Worm (Caenorhabditis elegans) whole organism, L2 larva: ENCODE data around the gene F43B10.1.

ENCODE experiments used
- ZK546.5 ChIP-seq: sonication (generic microtip); optimal IDR thresholded peaks from 2 replicates; lab custom pipeline; 2017; ENCODE audit warnings: missing biosample characterization, missing genetic modification characterization
- ceh-16 ChIP-seq: fragments of 150-350 bp; optimal IDR thresholded peaks from 2 replicates; lab custom pipeline; 2014; ENCODE audit warnings: missing biosample characterization, missing genetic modification characterization
- ceh-82 ChIP-seq: fragments of 150-350 bp; optimal IDR thresholded peaks from 2 replicates; lab custom pipeline; 2014; ENCODE audit warnings: missing biosample characterization, missing genetic modification characterization
- elt-3 ChIP-seq: sonication (generic microtip); optimal IDR thresholded peaks from 2 replicates; lab custom pipeline; 2017; ENCODE audit warnings: missing biosample characterization, missing genetic modification characterization
- lin-11 ChIP-seq: fragments of 150-350 bp; sonication (generic microtip); optimal IDR thresholded peaks from 2 replicates; lab custom pipeline; 2014; ENCODE audit warnings: missing biosample characterization, missing genetic modification characterization, inconsistent platforms, mixed read lengths
- lsy-2 ChIP-seq, 2 experiments: fragments of 150-350 bp in 1 of 2; sonication (generic microtip) in 1 of 2; optimal IDR thresholded peaks; 2 replicates each; lab custom pipeline; 2014 to 2017; ENCODE audit warnings: missing biosample characterization in 2 of 2, missing genetic modification characterization in 2 of 2
- nhr-10 ChIP-seq: sonication (generic microtip); optimal IDR thresholded peaks from 2 replicates; lab custom pipeline; 2017; ENCODE audit warnings: missing biosample characterization, missing genetic modification characterization
- nhr-11 ChIP-seq: fragments of 150-350 bp; optimal IDR thresholded peaks from 2 replicates; lab custom pipeline; 2014; ENCODE audit warnings: missing biosample characterization, missing genetic modification characterization
- nhr-12 ChIP-seq: fragments of 150-350 bp; optimal IDR thresholded peaks from 2 replicates; lab custom pipeline; 2014; ENCODE audit warnings: missing biosample characterization, missing genetic modification characterization
- nhr-237 ChIP-seq: fragments of 150-350 bp; optimal IDR thresholded peaks from 2 replicates; lab custom pipeline; 2014; ENCODE audit warnings: missing biosample characterization, missing genetic modification characterization
- skn-1 ChIP-seq: sonication (generic microtip); optimal IDR thresholded peaks from 2 replicates; lab custom pipeline; 2017; ENCODE audit warnings: missing biosample characterization, missing genetic modification characterization
- unc-39 ChIP-seq: fragments of 150-350 bp; optimal IDR thresholded peaks from 2 replicates; lab custom pipeline; 2014; ENCODE audit warnings: missing biosample characterization, missing genetic modification characterization

ce11 chrX:16631847-16632246 is 30.8 kb downstream of the F43B10.1 start:
- no peak for TF ChIP-seq nhr-10
- TF ChIP-seq skn-1: no peak
- TF ChIP-seq lsy-2 (tag; optimal IDR thresholded peaks at IDR 0.05; lab: Kevin White, UChicago): no peak
- TF ChIP-seq nhr-12 (tag; lab: Kevin White, UChicago): no peak
- TF ChIP-seq nhr-11 (tag; lab: Kevin White, UChicago): no peak
- TF ChIP-seq ZK546.5: no peak
- TF ChIP-seq ceh-16 (tag; lab: Kevin White, UChicago): no peak
- no peak for TF ChIP-seq ceh-82 (tag; lab: Kevin White, UChicago)
- no peak for TF ChIP-seq unc-39 (tag; lab: Kevin White, UChicago)
- TF ChIP-seq elt-3 (tag; lab: Kevin White, UChicago): no peak
- TF ChIP-seq lin-11 (tag; lab: Kevin White, UChicago): no peak
- no peak for TF ChIP-seq nhr-237
